Fruit fly (Drosophila melanogaster): ENCODE results near the gene Rad9.

The Rad9 gene

dm6 chr3L:18891986-18892385 lies 19.6 kb upstream of the Rad9 start, which contains the start of gene NijB:
NijB (plus strand) TSS chr3L:18892383.
- TF ChIP-seq CTCF (optimal IDR thresholded peaks at IDR 0.05) (peak; percentile 27 to 59), CG8478 (optimal IDR thresholded peaks at IDR 0.05) (no peak)

dm6 chr3L:18890283-18891175 lies 18.2 kb upstream of the Rad9 start, which contains the start of gene CG3961:
CG3961 (minus strand) TSS chr3L:18890483.
- TF ChIP-seq CTCF (optimal IDR thresholded peaks at IDR 0.05) (no peak), CG8478 (optimal IDR thresholded peaks at IDR 0.05) (no peak)

- no peak for TF ChIP-seq CTCF (optimal IDR thresholded peaks at IDR 0.05)
- no peak for TF ChIP-seq CG8478 (optimal IDR thresholded peaks at IDR 0.05)
Measured at dm6 chr3L:18889222-18889866, 17.0 kb upstream of the Rad9 start.

- TF ChIP-seq CTCF (optimal IDR thresholded peaks at IDR 0.05) (no peak), CG8478 (optimal IDR thresholded peaks at IDR 0.05) (no peak)
Measured at dm6 chr3L:18881613-18882012, 9.3 kb upstream of the Rad9 start.

dm6 chr3L:18870027-18870426 lies 2.3 kb downstream of the Rad9 start, which contains the start of gene Blos3:
Blos3 (plus strand) TSS chr3L:18870224.
- TF ChIP-seq CTCF (optimal IDR thresholded peaks at IDR 0.05): no peak
- TF ChIP-seq CG8478 (optimal IDR thresholded peaks at IDR 0.05): no peak

dm6 chr3L:18869035-18869826 lies 3.1 kb downstream of the Rad9 start, which contains the start of gene Grx1:
Grx1 (plus strand) TSS chr3L:18869230.
- TF ChIP-seq CTCF (optimal IDR thresholded peaks at IDR 0.05) (no peak), CG8478 (optimal IDR thresholded peaks at IDR 0.05) (no peak)

dm6 chr3L:18867521-18867920 lies 4.8 kb downstream of the Rad9 start, which contains the start of gene Dysb:
Dysb (plus strand) TSS chr3L:18867771.
- no peak for TF ChIP-seq CG8478 (optimal IDR thresholded peaks at IDR 0.05)
- no peak for TF ChIP-seq CTCF (optimal IDR thresholded peaks at IDR 0.05)

dm6 chr3L:18865447-18866367 lies 6.6 kb downstream of the Rad9 start, which contains the start of gene CG14074:
CG14074 (plus strand) TSS chr3L:18866225.
- TF ChIP-seq CTCF (optimal IDR thresholded peaks at IDR 0.05): no peak
- TF ChIP-seq CG8478 (optimal IDR thresholded peaks at IDR 0.05): no peak

dm6 chr3L:18863327-18863726 lies 9.0 kb downstream of the Rad9 start, which contains the start of gene CG6865:
CG6865 (plus strand) TSS chr3L:18863647.
- no peak for TF ChIP-seq CG8478 (optimal IDR thresholded peaks at IDR 0.05)
- no peak for TF ChIP-seq CTCF (optimal IDR thresholded peaks at IDR 0.05)

- no peak for TF ChIP-seq CG8478 (optimal IDR thresholded peaks at IDR 0.05)
- TF ChIP-seq CTCF (optimal IDR thresholded peaks at IDR 0.05): no peak
Measured at dm6 chr3L:18861893-18862292, 10.5 kb downstream of the Rad9 start.

- TF ChIP-seq CG8478 (optimal IDR thresholded peaks at IDR 0.05) (no peak), CTCF (optimal IDR thresholded peaks at IDR 0.05) (no peak)
Measured at dm6 chr3L:18860467-18860866, 11.9 kb downstream of the Rad9 start.

dm6 chr3L:18854412-18854811 lies 17.9 kb downstream of the Rad9 start:
- TF ChIP-seq CTCF (optimal IDR thresholded peaks at IDR 0.05) (no peak), CG8478 (optimal IDR thresholded peaks at IDR 0.05) (no peak)

dm6 chr3L:18853439-18853838 lies 18.9 kb downstream of the Rad9 start:
- no peak for TF ChIP-seq CTCF (optimal IDR thresholded peaks at IDR 0.05)
- no peak for TF ChIP-seq CG8478 (optimal IDR thresholded peaks at IDR 0.05)

- TF ChIP-seq CTCF (optimal IDR thresholded peaks at IDR 0.05): no peak
- TF ChIP-seq CG8478 (optimal IDR thresholded peaks at IDR 0.05): no peak
Measured at dm6 chr3L:18852223-18852622, 20.1 kb downstream of the Rad9 start.

Measured in S2 (cell line).